Fruit fly (Drosophila melanogaster) whole organism, embryonic: Measurements from ENCODE around the gene Oatp30B.

Experiments used
- Asciz ChIP-seq: fragments of 200-800 bp; sonication (Bioruptor generic); optimal IDR thresholded peaks from 2 replicates; lab custom pipeline; 2017; ENCODE audit warnings: missing biosample characterization, mild to moderate bottlenecking, missing genetic modification characterization, missing genetic modification reagents
- Atf6 ChIP-seq: fragments of 200-800 bp; sonication (Bioruptor generic); IDR thresholded peaks from 2 replicates; pipeline ENCODE4 v1.3.6; 2022; ENCODE audit warnings: missing biosample characterization, missing genetic modification characterization
- CG10209 ChIP-seq: fragments of 200-800 bp; sonication (Bioruptor generic); optimal IDR thresholded peaks from 3 replicates; lab custom pipeline; 2017; ENCODE audit warnings: missing biosample characterization, mild to moderate bottlenecking, missing genetic modification characterization, missing genetic modification reagents
- CG10366 ChIP-seq: fragments of 200-800 bp; sonication (Bioruptor generic); IDR thresholded peaks from 2 replicates; pipeline ENCODE4 v1.3.6; 2022; ENCODE audit warnings: missing biosample characterization, missing genetic modification characterization
- CG10959 ChIP-seq: fragments of 200-800 bp; sonication (Bioruptor generic); IDR thresholded peaks from 2 replicates; pipeline ENCODE4 v1.3.6; 2022; ENCODE audit warnings: missing biosample characterization, missing genetic modification characterization
- CG11398 ChIP-seq: fragments of 200-800 bp; sonication (Bioruptor generic); optimal IDR thresholded peaks from 2 replicates; lab custom pipeline; 2016; ENCODE audit warnings: missing biosample characterization, missing genetic modification characterization
- CG12071 ChIP-seq: fragments of 200-800 bp; sonication (Bioruptor generic); optimal IDR thresholded peaks from 3 replicates; lab custom pipeline; 2018; ENCODE audit warnings: missing biosample characterization, mild to moderate bottlenecking, missing genetic modification characterization
- CG12104 ChIP-seq: fragments of 200-800 bp; sonication (Bioruptor generic); optimal IDR thresholded peaks from 3 replicates; lab custom pipeline; 2016; ENCODE audit warnings: missing biosample characterization, missing genetic modification characterization
- CG13123 ChIP-seq: fragments of 200-800 bp; sonication (Bioruptor generic); optimal IDR thresholded peaks from 2 replicates; lab custom pipeline; 2016; ENCODE audit warnings: missing biosample characterization, missing genetic modification characterization
- CG14014 ChIP-seq: fragments of 200-800 bp; sonication (Bioruptor generic); IDR thresholded peaks from 2 replicates; pipeline ENCODE4 v1.3.6; 2022; ENCODE audit warnings: missing biosample characterization, missing genetic modification characterization
- CG14050 ChIP-seq: fragments of 200-800 bp; sonication (Bioruptor generic); IDR thresholded peaks from 3 replicates; pipeline ENCODE4 v1.3.6; 2022; ENCODE audit warnings: missing biosample characterization, missing genetic modification characterization
- CG1603 ChIP-seq: fragments of 200-800 bp; sonication (Bioruptor generic); optimal IDR thresholded peaks from 2 replicates; lab custom pipeline; 2019; ENCODE audit warnings: missing biosample characterization, mild to moderate bottlenecking, missing genetic modification characterization, moderate library complexity
- CG17385 ChIP-seq: fragments of 200-800 bp; sonication (Bioruptor generic); optimal IDR thresholded peaks from 3 replicates; lab custom pipeline; 2018; ENCODE audit warnings: missing biosample characterization, mild to moderate bottlenecking, missing genetic modification characterization
- CG18011 ChIP-seq: fragments of 200-800 bp; sonication (Bioruptor generic); optimal IDR thresholded peaks from 2 replicates; lab custom pipeline; 2017; ENCODE audit warnings: missing biosample characterization, missing genetic modification characterization, mild to moderate bottlenecking, moderate library complexity, missing genotype
- CG2678 ChIP-seq: fragments of 200-800 bp; sonication (Bioruptor generic); optimal IDR thresholded peaks from 3 replicates; lab custom pipeline; 2019; ENCODE audit warnings: missing biosample characterization, mild to moderate bottlenecking, missing genetic modification characterization, moderate library complexity
- CG30403 ChIP-seq: fragments of 200-800 bp; sonication (Bioruptor generic); optimal IDR thresholded peaks from 3 replicates; lab custom pipeline; 2016; ENCODE audit warnings: missing biosample characterization, missing genetic modification characterization
- CG4282 ChIP-seq: fragments of 200-800 bp; sonication (Bioruptor generic); optimal IDR thresholded peaks from 2 replicates; lab custom pipeline; 2016; ENCODE audit warnings: missing biosample characterization, missing genetic modification characterization
- CG5180 ChIP-seq: fragments of 200-800 bp; sonication (Bioruptor generic); optimal IDR thresholded peaks from 3 replicates; lab custom pipeline; 2017; ENCODE audit warnings: missing biosample characterization, missing genetic modification characterization, mild to moderate bottlenecking, moderate library complexity, missing genetic modification reagents
- CG7271 ChIP-seq: fragments of 200-800 bp; sonication (Bioruptor generic); optimal IDR thresholded peaks from 2 replicates; lab custom pipeline; 2018; ENCODE audit warnings: missing biosample characterization, mild to moderate bottlenecking, missing genetic modification characterization, moderate library complexity
- CoRest ChIP-seq: fragments of 200-800 bp; sonication (Bioruptor generic); optimal IDR thresholded peaks from 3 replicates; lab custom pipeline; 2018; ENCODE audit warnings: missing biosample characterization, mild to moderate bottlenecking, missing genetic modification characterization, moderate library complexity
- Dad ChIP-seq: fragments of 200-800 bp; sonication (Bioruptor generic); optimal IDR thresholded peaks from 3 replicates; lab custom pipeline; 2016; ENCODE audit warnings: missing biosample characterization, missing genetic modification characterization
- Dref ChIP-seq: fragments of 200-800 bp; sonication (Bioruptor generic); IDR thresholded peaks from 2 replicates; pipeline ENCODE4 v1.3.6; 2022; ENCODE audit warnings: missing biosample characterization, missing genetic modification characterization
- Hmr ChIP-seq: fragments of 200-800 bp; sonication (Bioruptor generic); optimal IDR thresholded peaks from 3 replicates; lab custom pipeline; 2017; ENCODE audit warnings: mild to moderate bottlenecking, missing biosample characterization, missing genetic modification reagents, missing genetic modification characterization
- Hr39 ChIP-seq: fragments of >200 bp; optimal IDR thresholded peaks from 2 replicates; lab custom pipeline; 2017
- MTF-1 ChIP-seq: fragments of 200-800 bp; sonication (Bioruptor generic); optimal IDR thresholded peaks from 2 replicates; lab custom pipeline; 2018; ENCODE audit warnings: missing biosample characterization, mild to moderate bottlenecking, missing genetic modification characterization, borderline replicate concordance
- Mes4 ChIP-seq: fragments of 200-800 bp; sonication (Bioruptor generic); optimal IDR thresholded peaks from 2 replicates; lab custom pipeline; 2016; ENCODE audit warnings: missing biosample characterization, missing genetic modification characterization
- NC2β ChIP-seq: fragments of 200-800 bp; sonication (Bioruptor generic); optimal IDR thresholded peaks from 2 replicates; lab custom pipeline; 2016; ENCODE audit warnings: missing biosample characterization, missing genetic modification characterization
- Nf-YC ChIP-seq: fragments of 200-800 bp; optimal IDR thresholded peaks from 3 replicates; lab custom pipeline; 2019; ENCODE audit warnings: missing biosample characterization, mild to moderate bottlenecking, missing genetic modification characterization, moderate library complexity
- Sox102F ChIP-seq: fragments of 200-800 bp; sonication (Bioruptor generic); optimal IDR thresholded peaks from 2 replicates; lab custom pipeline; 2018; ENCODE audit warnings: missing biosample characterization, mild to moderate bottlenecking, missing genetic modification characterization, moderate library complexity
- abd-A ChIP-seq: fragments of 200-800 bp; sonication (Bioruptor generic); optimal IDR thresholded peaks from 3 replicates; lab custom pipeline; 2019; ENCODE audit warnings: missing biosample characterization, mild to moderate bottlenecking, missing genetic modification characterization, moderate library complexity
- amos ChIP-seq: fragments of 200-800 bp; sonication (Bioruptor generic); IDR thresholded peaks from 2 replicates; pipeline ENCODE4 v1.3.6; 2022; ENCODE audit warnings: missing biosample characterization, missing genetic modification characterization; ENCODE audit not compliant: partially characterized antibody
- aop ChIP-seq: fragments of 200-800 bp; sonication (Bioruptor generic); IDR thresholded peaks from 2 replicates; pipeline ENCODE4 v1.3.6; 2022; ENCODE audit warnings: missing biosample characterization, missing genetic modification characterization
- ara ChIP-seq: fragments of 200-800 bp; sonication (Bioruptor generic); IDR thresholded peaks from 2 replicates; pipeline ENCODE4 v1.3.6; 2022; ENCODE audit warnings: missing biosample characterization, missing genetic modification characterization
- bbx ChIP-seq: fragments of 200-800 bp; sonication (Bioruptor generic); IDR thresholded peaks from 2 replicates; pipeline ENCODE4 v1.3.6; 2022; ENCODE audit warnings: missing biosample characterization, missing genetic modification characterization; ENCODE audit not compliant: partially characterized antibody
- crol ChIP-seq: fragments of 200-800 bp; sonication (Bioruptor generic); IDR thresholded peaks from 2 replicates; pipeline ENCODE4 v1.3.6; 2022; ENCODE audit warnings: missing biosample characterization, missing genetic modification characterization
- crp ChIP-seq, 2 experiments: fragments of 200-800 bp; sonication (Bioruptor generic); optimal IDR thresholded peaks; 2 replicates in 1 of 2; 3 replicates in 1 of 2; lab custom pipeline; 2017; ENCODE audit warnings: missing biosample characterization in 2 of 2, missing genetic modification characterization in 2 of 2, mild to moderate bottlenecking in 1 of 2, moderate library complexity in 1 of 2
- da ChIP-seq: fragments of 200-800 bp; sonication (Bioruptor generic); optimal IDR thresholded peaks from 2 replicates; lab custom pipeline; 2016; ENCODE audit warnings: missing biosample characterization, missing genetic modification characterization
- exex ChIP-seq: fragments of 200-800 bp; sonication (Bioruptor generic); optimal IDR thresholded peaks from 4 replicates; lab custom pipeline; 2018; ENCODE audit warnings: missing biosample characterization, mild to moderate bottlenecking, missing genetic modification characterization, moderate library complexity
- gcm ChIP-seq: fragments of 200-800 bp; sonication (Bioruptor generic); optimal IDR thresholded peaks from 2 replicates; lab custom pipeline; 2019; ENCODE audit warnings: missing biosample characterization, mild to moderate bottlenecking, missing genetic modification characterization, moderate library complexity
- insv ChIP-seq, 2 experiments: fragments of 200-800 bp; sonication (Bioruptor generic); optimal IDR thresholded peaks; 3 replicates each; lab custom pipeline; 2016 to 2018; ENCODE audit warnings: missing biosample characterization in 2 of 2, missing genetic modification characterization in 2 of 2
- jigr1 ChIP-seq: fragments of 200-800 bp; sonication (Bioruptor generic); IDR thresholded peaks from 3 replicates; pipeline ENCODE4 v1.3.6; 2022; ENCODE audit warnings: missing biosample characterization, missing genetic modification characterization
- mirr ChIP-seq: fragments of 200-800 bp; sonication (Bioruptor generic); optimal IDR thresholded peaks from 3 replicates; lab custom pipeline; 2018; ENCODE audit warnings: missing biosample characterization, mild to moderate bottlenecking, missing genetic modification characterization
- nau ChIP-seq: fragments of 200-800 bp; sonication (Bioruptor generic); optimal IDR thresholded peaks from 3 replicates; lab custom pipeline; 2017; ENCODE audit warnings: missing biosample characterization, mild to moderate bottlenecking, missing genetic modification characterization, missing genetic modification reagents
- nmo ChIP-seq: fragments of 200-800 bp; sonication (Bioruptor generic); optimal IDR thresholded peaks from 2 replicates; lab custom pipeline; 2018; ENCODE audit warnings: missing biosample characterization, mild to moderate bottlenecking, missing genetic modification characterization, moderate library complexity
- pnt ChIP-seq: fragments of 200-800 bp; sonication (Bioruptor generic); optimal IDR thresholded peaks from 3 replicates; lab custom pipeline; 2016; ENCODE audit warnings: missing biosample characterization, missing genetic modification characterization
- pum ChIP-seq: fragments of 200-800 bp; sonication (Bioruptor generic); optimal IDR thresholded peaks from 2 replicates; lab custom pipeline; 2016; ENCODE audit warnings: missing biosample characterization, missing genetic modification characterization
- so ChIP-seq: fragments of 200-800 bp; sonication (Bioruptor generic); IDR thresholded peaks from 3 replicates; pipeline ENCODE4 v1.3.6; 2022; ENCODE audit warnings: missing biosample characterization, missing genetic modification characterization
- sob ChIP-seq: fragments of 200-800 bp; sonication (Bioruptor generic); IDR thresholded peaks from 2 replicates; pipeline ENCODE4 v1.3.6; 2022; ENCODE audit warnings: missing biosample characterization, missing genetic modification characterization
- vnd ChIP-seq: fragments of 200-800 bp; sonication (Bioruptor generic); IDR thresholded peaks from 3 replicates; pipeline ENCODE4 v1.3.6; 2022; ENCODE audit warnings: missing biosample characterization, missing genetic modification characterization; ENCODE audit not compliant: partially characterized antibody
- wek ChIP-seq: fragments of 200-800 bp; sonication (Bioruptor generic); optimal IDR thresholded peaks from 3 replicates; lab custom pipeline; 2018; ENCODE audit warnings: missing biosample characterization, mild to moderate bottlenecking, missing genetic modification characterization, moderate library complexity

Oatp30B gene

DNA sequence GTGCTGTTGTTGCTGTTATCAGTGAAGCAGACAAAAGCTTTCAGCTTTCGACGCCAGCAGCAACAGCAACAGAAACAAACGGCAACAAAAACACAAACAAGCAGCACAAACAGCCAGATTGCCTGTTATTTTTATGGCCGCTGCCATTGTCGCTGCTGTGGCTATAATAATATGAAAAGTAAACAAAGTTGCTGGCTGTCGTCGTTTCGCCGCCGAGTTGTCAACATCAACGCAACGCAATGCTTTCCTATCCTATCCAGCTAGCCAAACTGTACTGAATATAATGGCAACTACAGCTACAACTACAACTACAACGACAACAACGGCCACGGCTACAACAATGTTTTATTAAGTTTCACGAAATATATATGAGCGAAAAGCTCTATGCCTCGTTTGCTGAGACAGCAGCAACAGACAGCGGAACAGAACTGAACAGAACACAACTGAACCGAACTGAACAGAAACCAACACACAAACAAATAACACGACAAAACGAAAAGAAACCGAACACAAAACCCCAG, 49.7 kb downstream of the Oatp30B start (continued):
- TF ChIP-seq Atf6 (GFP tag; lab: Robert Waterston, UW): no peak
- peak; percentile 64 for TF ChIP-seq CG12071 (GFP tag; lab: Kevin White, UChicago)
- TF ChIP-seq exex (tag; lab: Kevin White, UChicago): no peak
- TF ChIP-seq vnd (GFP tag; lab: Robert Waterston, UW): no peak
- TF ChIP-seq CG10366 (GFP tag; lab: Robert Waterston, UW): no peak
- TF ChIP-seq mirr (GFP tag; lab: Kevin White, UChicago): peak; percentile 72
- TF ChIP-seq Mes4 (GFP tag; lab: Kevin White, UChicago): peak; percentile 17
- TF ChIP-seq CG17385 (GFP tag; lab: Kevin White, UChicago): peak; percentile 39
- TF ChIP-seq Dad: no peak
- no peak for TF ChIP-seq NC2β (GFP tag; lab: Kevin White, UChicago)
- no peak for TF ChIP-seq CG10959 (GFP tag; lab: Robert Waterston, UW)
- TF ChIP-seq CG1603 (tag; lab: Kevin White, UChicago): peak; percentile 37
- TF ChIP-seq insv (GFP tag; optimal IDR thresholded peaks at IDR 0.05; lab: Kevin White, UChicago): no peak
- TF ChIP-seq aop (GFP tag; lab: Robert Waterston, UW): no peak
- TF ChIP-seq CG14050 (GFP tag; lab: Robert Waterston, UW): no peak
- TF ChIP-seq Sox102F (GFP tag; lab: Kevin White, UChicago): no peak
- peak; percentile 68; the same call in 1 of the 2 replicates for TF ChIP-seq CG14014 (GFP tag; lab: Robert Waterston, UW)
- peak; percentile 20 for TF ChIP-seq nau (GFP tag; lab: Kevin White, UChicago)
- peak; percentile 19 for TF ChIP-seq CG12104
- no peak for TF ChIP-seq CoRest
- peak; percentile 2 for TF ChIP-seq CG13123 (GFP tag; lab: Kevin White, UChicago)
- TF ChIP-seq jigr1 (GFP tag; lab: Robert Waterston, UW): no peak
- peak; percentile 39 for TF ChIP-seq gcm (GFP tag; lab: Kevin White, UChicago)
- TF ChIP-seq so (GFP tag; lab: Robert Waterston, UW): peak; percentile 50; the same call in 2 of the 3 replicates
- TF ChIP-seq pum (GFP tag; lab: Kevin White, UChicago): no peak
- TF ChIP-seq MTF-1 (GFP tag; lab: Kevin White, UChicago): peak; percentile 22
- TF ChIP-seq da: no peak
- peak; percentile 27 for TF ChIP-seq CG11398
- peak; percentile 7 for TF ChIP-seq Nf-YC (tag; lab: Kevin White, UChicago)
- TF ChIP-seq CG18011 (GFP tag; lab: Kevin White, UChicago): peak; percentile 94
- peak; percentile 38 for TF ChIP-seq CG2678
- TF ChIP-seq Asciz: peak; percentile 68
- TF ChIP-seq CG10209: peak; percentile 12
- TF ChIP-seq sob (GFP tag; lab: Robert Waterston, UW): peak; percentile 53
- TF ChIP-seq pnt: no peak
- TF ChIP-seq Dref (GFP tag; lab: Robert Waterston, UW): no peak
- TF ChIP-seq bbx (GFP tag; lab: Robert Waterston, UW): no peak
- no peak for TF ChIP-seq crp (GFP tag; optimal IDR thresholded peaks at IDR 0.05; lab: Kevin White, UChicago)
- no peak for TF ChIP-seq crol (GFP tag; lab: Robert Waterston, UW)
- no peak for TF ChIP-seq abd-A (tag; lab: Kevin White, UChicago)
- TF ChIP-seq Hr39 (lab: Kevin White, UChicago): no peak
- TF ChIP-seq wek (GFP tag; lab: Kevin White, UChicago): peak; percentile 62
- no peak for TF ChIP-seq nmo (GFP tag; lab: Kevin White, UChicago)
- no peak for TF ChIP-seq CG30403
- TF ChIP-seq CG7271: no peak
- no peak for TF ChIP-seq CG4282 (GFP tag; lab: Kevin White, UChicago)
- no peak for TF ChIP-seq amos (GFP tag; lab: Robert Waterston, UW)
- TF ChIP-seq Hmr: peak; percentile 49
- TF ChIP-seq CG5180 (GFP tag; lab: Kevin White, UChicago): peak; percentile 73
- 0 out of 2 replicates have a peak, but pooled peaks have one; percentile 35 for TF ChIP-seq ara (GFP tag; lab: Robert Waterston, UW)
